Worm (Caenorhabditis elegans) whole organism, young adult: Measurements from ENCODE around the gene K02D10.2.
A peak's percentile ranks its signal among the peaks of the same experiment; 100 is the strongest.

Experiments used
- C17E4.6 ChIP-seq: fragments of 200-800 bp; sonication (Bioruptor generic); IDR thresholded peaks from 2 replicates; pipeline ENCODE4 v1.3.6; 2022; ENCODE audit warnings: missing genetic modification reagents, missing genetic modification characterization, missing compliant biosample characterization
- F23B12.7 ChIP-seq: sonication (generic microtip); optimal IDR thresholded peaks from 2 replicates; lab custom pipeline; 2017; ENCODE audit warnings: missing genetic modification characterization, mild to moderate bottlenecking, missing compliant biosample characterization, antibody characterized with exemption, moderate library complexity; ENCODE audit not compliant: insufficient read depth
- F33H1.4 ChIP-seq: fragments of 200-800 bp; sonication (Bioruptor generic); IDR thresholded peaks from 2 replicates; pipeline ENCODE4 v1.3.6; 2022; ENCODE audit warnings: missing genetic modification reagents, missing genetic modification characterization, missing compliant biosample characterization
- F39B2.1 ChIP-seq: fragments of 200-800 bp; sonication (Bioruptor generic); IDR thresholded peaks from 2 replicates; pipeline ENCODE4 v1.3.6; 2022; ENCODE audit warnings: missing genetic modification reagents, missing genetic modification characterization, missing compliant biosample characterization
- F52B5.7 ChIP-seq: sonication (generic microtip); optimal IDR thresholded peaks from 2 replicates; lab custom pipeline; 2016; ENCODE audit warnings: mild to moderate bottlenecking, missing genetic modification characterization, missing compliant biosample characterization
- F55B11.4 ChIP-seq: sonication (generic microtip); optimal IDR thresholded peaks from 2 replicates; lab custom pipeline; 2016; ENCODE audit warnings: missing compliant biosample characterization, missing genetic modification characterization, borderline replicate concordance; ENCODE audit not compliant: insufficient read depth
- F57C9.4 ChIP-seq: sonication (generic microtip); optimal IDR thresholded peaks from 2 replicates; lab custom pipeline; 2017; ENCODE audit warnings: mild to moderate bottlenecking, missing genetic modification characterization, missing compliant biosample characterization
- K12H6.12 ChIP-seq: fragments of 200-800 bp; sonication (Bioruptor generic); optimal IDR thresholded peaks from 2 replicates; lab custom pipeline; 2018; ENCODE audit warnings: mild to moderate bottlenecking, missing genetic modification characterization, missing compliant biosample characterization
- Y53G8AR.9 ChIP-seq: fragments of 200-800 bp; sonication (Bioruptor generic); conservative IDR thresholded peaks from 2 replicates; pipeline ENCODE4 v1.3.6; 2022; ENCODE audit warnings: missing genetic modification reagents, missing genetic modification characterization, missing compliant biosample characterization
- Y67H2A.10 ChIP-seq: fragments of 200-800 bp; sonication (Bioruptor generic); conservative IDR thresholded peaks from 2 replicates; pipeline ENCODE4 v1.3.6; 2022; ENCODE audit warnings: missing genetic modification reagents, missing genetic modification characterization, missing compliant biosample characterization
- ama-1 ChIP-seq, 3 experiments: fragments of 150-350 bp in 1 of 3; sonication (generic microtip) in 2 of 3; optimal IDR thresholded peaks; 2 replicates each; lab custom pipeline; 2014 to 2018; ENCODE audit warnings: missing biosample characterization in 2 of 3, missing genetic modification characterization in 2 of 3, missing genetic modification reagents in 2 of 3
- athp-1 ChIP-seq: sonication (generic microtip); optimal IDR thresholded peaks from 2 replicates; lab custom pipeline; 2017; ENCODE audit warnings: mild to moderate bottlenecking, missing genetic modification characterization, missing compliant biosample characterization
- attf-3 ChIP-seq: fragments of 200-800 bp; sonication (Bioruptor generic); conservative IDR thresholded peaks from 2 replicates; pipeline ENCODE4 v1.3.6; 2022; ENCODE audit warnings: missing genetic modification reagents, missing genetic modification characterization, missing compliant biosample characterization
- attf-5 ChIP-seq: fragments of 200-800 bp; sonication (Bioruptor generic); optimal IDR thresholded peaks from 2 replicates; lab custom pipeline; 2018; ENCODE audit warnings: mild to moderate bottlenecking, missing genetic modification characterization, missing compliant biosample characterization
- bed-1 ChIP-seq: fragments of 200-800 bp; sonication (Bioruptor generic); IDR thresholded peaks from 2 replicates; pipeline ENCODE4 v1.3.6; 2022; ENCODE audit warnings: missing genetic modification reagents, missing genetic modification characterization, missing compliant biosample characterization
- cebp-2 ChIP-seq: fragments of 200-800 bp; sonication (Bioruptor generic); IDR thresholded peaks from 2 replicates; pipeline ENCODE4 v1.3.6; 2022; ENCODE audit warnings: missing genetic modification characterization, missing compliant biosample characterization
- chd-7 ChIP-seq: sonication (generic microtip); optimal IDR thresholded peaks from 2 replicates; lab custom pipeline; 2016; ENCODE audit warnings: mild to moderate bottlenecking, missing genetic modification characterization, moderate library complexity, missing compliant biosample characterization
- dox-1 ChIP-seq: fragments of 200-800 bp; sonication (Bioruptor generic); IDR thresholded peaks from 2 replicates; pipeline ENCODE4 v1.3.6; 2022; ENCODE audit warnings: missing genetic modification reagents, missing genetic modification characterization, missing compliant biosample characterization
- egl-18 ChIP-seq: fragments of 200-800 bp; sonication (Bioruptor generic); IDR thresholded peaks from 2 replicates; pipeline ENCODE4 v1.3.6; 2022; ENCODE audit warnings: missing genetic modification reagents, missing genetic modification characterization, missing compliant biosample characterization
- egrh-3 ChIP-seq: fragments of 200-800 bp; sonication (Bioruptor generic); IDR thresholded peaks from 2 replicates; pipeline ENCODE4 v1.3.6; 2022; ENCODE audit warnings: missing genetic modification reagents, missing genetic modification characterization, missing compliant biosample characterization
- hlh-26 ChIP-seq: fragments of 200-800 bp; sonication (Bioruptor generic); conservative IDR thresholded peaks from 2 replicates; pipeline ENCODE4 v1.3.6; 2022; ENCODE audit warnings: missing genetic modification reagents, missing genetic modification characterization, missing compliant biosample characterization
- hmg-1.2 ChIP-seq: fragments of 200-800 bp; sonication (Bioruptor generic); IDR thresholded peaks from 2 replicates; pipeline ENCODE4 v1.3.6; 2022; ENCODE audit warnings: missing genetic modification reagents, missing genetic modification characterization, missing compliant biosample characterization
- hrde-1 ChIP-seq: sonication (generic microtip); optimal IDR thresholded peaks from 2 replicates; lab custom pipeline; 2016; ENCODE audit warnings: missing genetic modification characterization, mild to moderate bottlenecking, missing compliant biosample characterization, moderate library complexity, missing genotype, missing genetic modification reagents, borderline replicate concordance
- let-526 ChIP-seq: fragments of 200-800 bp; sonication (Bioruptor generic); IDR thresholded peaks from 2 replicates; pipeline ENCODE4 v1.3.6; 2022; ENCODE audit warnings: missing genetic modification reagents, missing genetic modification characterization, missing compliant biosample characterization
- lin-54 ChIP-seq: fragments of 200-800 bp; sonication (Bioruptor generic); optimal IDR thresholded peaks from 2 replicates; lab custom pipeline; 2018; ENCODE audit warnings: mild to moderate bottlenecking, missing genetic modification characterization, missing compliant biosample characterization
- madf-8 ChIP-seq: fragments of 200-800 bp; sonication (Bioruptor generic); conservative IDR thresholded peaks from 2 replicates; pipeline ENCODE4 v1.3.6; 2022; ENCODE audit warnings: missing genetic modification reagents, missing genetic modification characterization, missing compliant biosample characterization
- nfya-1 ChIP-seq: sonication (generic microtip); optimal IDR thresholded peaks from 2 replicates; lab custom pipeline; 2017; ENCODE audit warnings: antibody characterized with exemption, missing compliant biosample characterization, missing genetic modification characterization, borderline replicate concordance; ENCODE audit not compliant: insufficient read depth
- nfyb-1 ChIP-seq: fragments of 200-800 bp; sonication (Bioruptor generic); IDR thresholded peaks from 2 replicates; pipeline ENCODE4 v1.3.6; 2022; ENCODE audit warnings: missing genetic modification reagents, missing genetic modification characterization, missing compliant biosample characterization
- nhr-27 ChIP-seq: fragments of 200-800 bp; sonication (Bioruptor generic); optimal IDR thresholded peaks from 2 replicates; lab custom pipeline; 2018; ENCODE audit warnings: mild to moderate bottlenecking, missing genetic modification characterization, moderate library complexity, missing compliant biosample characterization
- nhr-80 ChIP-seq: sonication (generic microtip); optimal IDR thresholded peaks from 2 replicates; lab custom pipeline; 2016; ENCODE audit warnings: missing genetic modification characterization, missing compliant biosample characterization
- pbrm-1 ChIP-seq: fragments of 200-800 bp; sonication (Bioruptor generic); IDR thresholded peaks from 2 replicates; pipeline ENCODE4 v1.3.6; 2022; ENCODE audit warnings: missing genetic modification reagents, missing genetic modification characterization, missing compliant biosample characterization
- snpc-1.3 ChIP-seq: sonication (generic microtip); optimal IDR thresholded peaks from 2 replicates; lab custom pipeline; 2017; ENCODE audit warnings: missing genetic modification characterization, mild to moderate bottlenecking, missing compliant biosample characterization, antibody characterized with exemption, moderate library complexity, missing genotype, missing genetic modification reagents; ENCODE audit not compliant: insufficient read depth
- snpc-4 ChIP-seq, 5 experiments: fragments of 150-350 bp in 1 of 5; sonication (generic microtip) in 4 of 5; optimal IDR thresholded peaks; 2 replicates each; lab custom pipeline; 2014 to 2018; ENCODE audit warnings: missing genetic modification characterization in 5 of 5, missing biosample characterization in 3 of 5, antibody characterized with exemption in 2 of 5, mild to moderate bottlenecking in 2 of 5, missing compliant biosample characterization in 2 of 5, missing genotype in 2 of 5, moderate library complexity in 2 of 5, missing genetic modification reagents in 1 of 5
- somi-1 ChIP-seq: fragments of 200-800 bp; sonication (Bioruptor generic); optimal IDR thresholded peaks from 2 replicates; lab custom pipeline; 2018; ENCODE audit warnings: mild to moderate bottlenecking, missing genetic modification characterization, missing compliant biosample characterization
- tbx-9 ChIP-seq: sonication (generic microtip); optimal IDR thresholded peaks from 2 replicates; lab custom pipeline; 2016; ENCODE audit warnings: borderline replicate concordance, missing genetic modification characterization, inconsistent platforms, missing compliant biosample characterization
- unc-130 ChIP-seq: sonication (generic microtip); optimal IDR thresholded peaks from 2 replicates; lab custom pipeline; 2016; ENCODE audit warnings: missing genetic modification reagents, missing genetic modification characterization, missing compliant biosample characterization
- zfh-2 ChIP-seq: fragments of 200-800 bp; sonication (Bioruptor generic); conservative IDR thresholded peaks from 2 replicates; pipeline ENCODE4 v1.3.6; 2022; ENCODE audit warnings: missing genetic modification reagents, missing genetic modification characterization, missing compliant biosample characterization
- ztf-22 ChIP-seq: fragments of 200-800 bp; sonication (Bioruptor generic); optimal IDR thresholded peaks from 2 replicates; lab custom pipeline; 2018; ENCODE audit warnings: mild to moderate bottlenecking, missing genetic modification characterization, moderate library complexity, missing compliant biosample characterization
- ztf-26 ChIP-seq: sonication (generic microtip); optimal IDR thresholded peaks from 2 replicates; lab custom pipeline; 2017; ENCODE audit warnings: missing genetic modification characterization, missing compliant biosample characterization

The K02D10.2 gene

DNA sequence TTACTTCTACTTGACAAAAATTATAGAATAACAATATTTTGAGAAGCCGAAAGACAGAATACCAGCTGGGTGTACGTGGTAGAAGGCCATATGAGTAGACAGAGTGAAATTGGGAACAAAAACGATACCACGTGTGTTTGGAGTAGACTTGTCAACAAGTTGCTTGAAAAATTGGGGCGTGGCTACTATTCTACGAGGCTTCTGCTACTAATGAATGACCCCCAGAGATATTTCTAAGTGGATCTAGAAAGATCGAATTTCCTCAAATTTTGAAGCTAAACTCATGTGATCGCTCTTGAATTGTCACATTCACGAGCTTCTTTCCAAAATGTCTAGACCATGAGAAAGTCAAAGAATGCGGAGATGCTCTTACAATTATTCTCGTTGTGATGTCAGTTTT lies 9.0 kb downstream of the K02D10.2 start:
- TF ChIP-seq nfyb-1 (GFP tag; lab: Robert Waterston, UW) (no peak), Y53G8AR.9 (GFP tag; lab: Robert Waterston, UW) (0 out of 2 replicates have a peak, but pooled peaks have one; percentile 15), nhr-80 (peak; percentile 16), egrh-3 (GFP tag; lab: Robert Waterston, UW) (no peak)

- no peak for TF ChIP-seq K12H6.12
- TF ChIP-seq dox-1: no peak
- TF ChIP-seq tbx-9 (tag; lab: Kevin White, UChicago): no peak
- TF ChIP-seq madf-8 (GFP tag; lab: Robert Waterston, UW): no peak
- no peak for TF ChIP-seq let-526 (GFP tag; lab: Robert Waterston, UW)
- no peak for TF ChIP-seq attf-5 (GFP tag; lab: Kevin White, UChicago)
These were observed 9.9 kb downstream of the K02D10.2 start, which contains the start of gene aak-1 for ce11 chrIII:8761040-8761654. aak-1 (minus strand) TSS chrIII:8761090.

ce11 chrIII:8754682-8755081 lies 16.4 kb downstream of the K02D10.2 start, which contains the start of gene tomm-70:
tomm-70 (minus strand) TSS chrIII:8754750.
- peak; percentile 81 for TF ChIP-seq attf-3 (GFP tag; lab: Robert Waterston, UW)
- no peak for TF ChIP-seq F55B11.4 (tag; lab: Kevin White, UChicago)
- TF ChIP-seq, all 124 proteins: peak for 1

- no peak for TF ChIP-seq athp-1
- TF ChIP-seq nfya-1 (tag; lab: Kevin White, UChicago): no peak
- no peak for TF ChIP-seq hrde-1 (tag; lab: Kevin White, UChicago)
- no peak for TF ChIP-seq zfh-2 (GFP tag; lab: Robert Waterston, UW)
- no peak for TF ChIP-seq unc-130
- no peak for TF ChIP-seq F33H1.4 (GFP tag; lab: Robert Waterston, UW)
- no peak for TF ChIP-seq Y53G8AR.9 (GFP tag; lab: Robert Waterston, UW)
- no peak for TF ChIP-seq lin-54 (GFP tag; lab: Kevin White, UChicago)
- no peak for TF ChIP-seq pbrm-1 (GFP tag; lab: Robert Waterston, UW)
- no peak for TF ChIP-seq somi-1
- TF ChIP-seq F52B5.7 (tag; lab: Kevin White, UChicago): no peak
- TF ChIP-seq F57C9.4: no peak
- TF ChIP-seq cebp-2 (GFP tag; lab: Robert Waterston, UW): no peak
- TF ChIP-seq ama-1 (optimal IDR thresholded peaks at IDR 0.05; lab: Kevin White, UChicago): no peak
- no peak for TF ChIP-seq ama-1 (GFP tag; optimal IDR thresholded peaks at IDR 0.05; lab: Kevin White, UChicago)
These were observed 20.5 kb downstream of the K02D10.2 start, which contains the start of gene ugtp-1 for ce11 chrIII:8750606-8751005. ugtp-1 (minus strand) TSS chrIII:8750706.

DNA sequence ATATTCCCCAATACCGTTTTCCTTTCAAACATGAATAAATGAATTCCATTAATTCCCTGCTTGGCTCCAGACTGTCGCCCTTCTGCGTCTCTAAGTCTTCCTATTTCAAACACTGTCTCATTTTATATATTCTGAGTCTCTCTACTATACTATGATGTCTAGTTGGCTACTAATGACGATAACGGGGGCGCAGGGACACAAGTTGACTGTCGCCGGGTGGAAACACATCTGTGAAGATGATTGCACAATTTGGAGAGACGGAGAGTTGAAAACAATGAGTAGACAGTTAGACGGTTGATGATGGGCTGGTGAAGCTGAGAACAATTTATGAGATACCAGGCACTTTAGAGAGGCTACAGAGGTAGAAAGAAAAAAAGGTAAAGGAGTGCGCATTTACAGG lies 21.6 kb downstream of the K02D10.2 start, which contains the start of gene sma-2:
Gene sma-2 (plus strand): TSS at position 194 of the 400 bp plus-strand sequence.
- TF ChIP-seq F39B2.1 (GFP tag; lab: Robert Waterston, UW): no peak
- peak; percentile 54 for TF ChIP-seq chd-7 (tag; lab: Kevin White, UChicago)
- no peak for TF ChIP-seq bed-1 (GFP tag; lab: Robert Waterston, UW)
- TF ChIP-seq F23B12.7 (tag; lab: Kevin White, UChicago): peak; percentile 47
- peak; percentile 26 for TF ChIP-seq ztf-26 (tag; lab: Kevin White, UChicago)
- TF ChIP-seq hmg-1.2 (GFP tag; lab: Robert Waterston, UW): peak; percentile 85
- TF ChIP-seq snpc-1.3 (tag; lab: Kevin White, UChicago): no peak
- TF ChIP-seq F55B11.4 (tag; lab: Kevin White, UChicago): no peak
- no peak for TF ChIP-seq C17E4.6 (GFP tag; lab: Robert Waterston, UW)
- no peak for TF ChIP-seq snpc-4 (GFP tag; optimal IDR thresholded peaks at IDR 0.05; lab: Kevin White, UChicago)
- peak in 1 of 4 experiments; percentile 30 for TF ChIP-seq snpc-4 (tag; optimal IDR thresholded peaks at IDR 0.05; lab: Kevin White, UChicago)
- TF ChIP-seq ztf-22: peak; percentile 27
- no peak for TF ChIP-seq egl-18 (GFP tag; lab: Robert Waterston, UW)
- no peak for TF ChIP-seq hlh-26
- TF ChIP-seq pbrm-1 (GFP tag; lab: Robert Waterston, UW): no peak
- no peak for TF ChIP-seq egrh-3 (GFP tag; lab: Robert Waterston, UW)
- TF ChIP-seq nhr-80: peak; percentile 93
- no peak for TF ChIP-seq nhr-27
- no peak for TF ChIP-seq Y67H2A.10 (GFP tag; lab: Robert Waterston, UW)
